Fruit fly (Drosophila melanogaster) whole organism, prepupa: ENCODE measurements around the gene CG5246.

Source experiments
- Blimp-1 ChIP-seq: fragments of 200-800 bp; sonication (Bioruptor generic); optimal IDR thresholded peaks from 3 replicates; lab custom pipeline; 2017; ENCODE audit warnings: missing biosample characterization, missing genetic modification characterization, mild to moderate bottlenecking, moderate library complexity, missing genetic modification reagents
- CG10631 ChIP-seq: fragments of 200-800 bp; sonication (Bioruptor generic); optimal IDR thresholded peaks from 2 replicates; lab custom pipeline; 2016; ENCODE audit warnings: missing biosample characterization, missing genetic modification characterization
- CG10669 ChIP-seq: fragments of 200-800 bp; sonication (Bioruptor generic); optimal IDR thresholded peaks from 3 replicates; lab custom pipeline; 2018; ENCODE audit warnings: missing biosample characterization, mild to moderate bottlenecking, missing genetic modification characterization, moderate library complexity
- CG11294 ChIP-seq: fragments of 200-800 bp; sonication (Bioruptor generic); IDR thresholded peaks from 2 replicates; pipeline ENCODE4 v1.3.6; 2022; ENCODE audit warnings: missing biosample characterization, missing genetic modification characterization
- CG11762 ChIP-seq: fragments of 200-800 bp; sonication (Bioruptor generic); optimal IDR thresholded peaks from 3 replicates; lab custom pipeline; 2016; ENCODE audit warnings: missing biosample characterization, missing genetic modification characterization; ENCODE audit not compliant: insufficient read depth
- CG15336 ChIP-seq: fragments of 200-800 bp; sonication (Bioruptor generic); IDR thresholded peaks from 2 replicates; pipeline ENCODE4 v1.3.6; 2022; ENCODE audit warnings: missing biosample characterization, missing genetic modification characterization
- CG1621 ChIP-seq: fragments of 200-800 bp; sonication (Bioruptor generic); optimal IDR thresholded peaks from 3 replicates; lab custom pipeline; 2018; ENCODE audit warnings: missing biosample characterization, mild to moderate bottlenecking, missing genetic modification characterization
- CG16779 ChIP-seq: fragments of 200-800 bp; sonication (Bioruptor generic); optimal IDR thresholded peaks from 3 replicates; lab custom pipeline; 2017; ENCODE audit warnings: missing biosample characterization, mild to moderate bottlenecking, missing genetic modification characterization
- CG31627 ChIP-seq: fragments of 200-800 bp; sonication (Bioruptor generic); optimal IDR thresholded peaks from 3 replicates; lab custom pipeline; 2016; ENCODE audit warnings: missing biosample characterization, missing genetic modification characterization
- CG32006 ChIP-seq: fragments of 200-800 bp; sonication (Bioruptor generic); optimal IDR thresholded peaks from 3 replicates; lab custom pipeline; 2017; ENCODE audit warnings: missing biosample characterization, mild to moderate bottlenecking, missing genetic modification characterization
- CG34406 ChIP-seq: fragments of 200-800 bp; sonication (Bioruptor generic); optimal IDR thresholded peaks from 3 replicates; lab custom pipeline; 2016; ENCODE audit warnings: missing biosample characterization, missing genetic modification characterization
- CG4318 ChIP-seq: fragments of 200-800 bp; sonication (Bioruptor generic); optimal IDR thresholded peaks from 3 replicates; lab custom pipeline; 2017; ENCODE audit warnings: missing biosample characterization, mild to moderate bottlenecking, missing genetic modification characterization
- CG6163 ChIP-seq: fragments of 200-800 bp; sonication (Bioruptor generic); IDR thresholded peaks from 3 replicates; pipeline ENCODE4 v1.3.6; 2022; ENCODE audit warnings: missing biosample characterization, missing genetic modification characterization
- CG6792 ChIP-seq: fragments of 200-800 bp; sonication (Bioruptor generic); optimal IDR thresholded peaks from 3 replicates; lab custom pipeline; 2016; ENCODE audit warnings: missing biosample characterization, missing genetic modification characterization
- CG6808 ChIP-seq: fragments of 200-800 bp; sonication (Bioruptor generic); optimal IDR thresholded peaks from 3 replicates; lab custom pipeline; 2017; ENCODE audit warnings: missing biosample characterization, missing genetic modification characterization, mild to moderate bottlenecking, moderate library complexity, missing genetic modification reagents
- CG6854 ChIP-seq: fragments of 200-800 bp; sonication (Bioruptor generic); optimal IDR thresholded peaks from 2 replicates; lab custom pipeline; 2017; ENCODE audit warnings: missing biosample characterization, mild to moderate bottlenecking, missing genetic modification characterization
- CG8119 ChIP-seq: fragments of 200-800 bp; sonication (Bioruptor generic); IDR thresholded peaks from 3 replicates; pipeline ENCODE4 v1.3.6; 2022; ENCODE audit warnings: missing biosample characterization, missing genetic modification characterization
- CG8319 ChIP-seq: fragments of 200-800 bp; sonication (Bioruptor generic); optimal IDR thresholded peaks from 3 replicates; lab custom pipeline; 2016; ENCODE audit warnings: missing biosample characterization, missing genetic modification characterization
- CG9139 ChIP-seq: fragments of 200-800 bp; sonication (Bioruptor generic); optimal IDR thresholded peaks from 3 replicates; lab custom pipeline; 2017; ENCODE audit warnings: missing biosample characterization, mild to moderate bottlenecking, missing genetic modification characterization
- Eip78C ChIP-seq: fragments of 200-800 bp; sonication (Bioruptor generic); peaks from one replicate; lab custom pipeline; 2016; ENCODE audit warnings: missing biosample characterization, missing genetic modification characterization
- Eip93F ChIP-seq: fragments of 200-800 bp; sonication (Bioruptor generic); optimal IDR thresholded peaks from 2 replicates; lab custom pipeline; 2016; ENCODE audit warnings: missing biosample characterization, mild to moderate bottlenecking, missing genetic modification characterization
- Ets96B ChIP-seq: fragments of 200-800 bp; optimal IDR thresholded peaks from 2 replicates; lab custom pipeline; 2019; ENCODE audit warnings: missing biosample characterization, mild to moderate bottlenecking, missing genetic modification characterization, moderate library complexity
- Gug ChIP-seq: fragments of 200-800 bp; sonication (Bioruptor generic); IDR thresholded peaks from 2 replicates; pipeline ENCODE4 v1.3.6; 2022; ENCODE audit warnings: missing biosample characterization, missing genetic modification characterization
- Hr39 ChIP-seq: fragments of 200-800 bp; sonication (Bioruptor generic); optimal IDR thresholded peaks from 2 replicates; lab custom pipeline; 2016; ENCODE audit warnings: missing biosample characterization, missing genetic modification characterization
- Hr4 ChIP-seq: fragments of 200-800 bp; sonication (Bioruptor generic); optimal IDR thresholded peaks from 3 replicates; lab custom pipeline; 2016; ENCODE audit warnings: missing biosample characterization, missing genetic modification characterization
- Met ChIP-seq: fragments of 200-800 bp; sonication (Bioruptor generic); optimal IDR thresholded peaks from 3 replicates; lab custom pipeline; 2016; ENCODE audit warnings: missing biosample characterization, missing genetic modification characterization
- OdsH ChIP-seq: fragments of 200-800 bp; sonication (Bioruptor generic); optimal IDR thresholded peaks from 3 replicates; lab custom pipeline; 2016; ENCODE audit warnings: missing biosample characterization, missing genetic modification characterization
- Smox ChIP-seq: fragments of 200-800 bp; sonication (Bioruptor generic); optimal IDR thresholded peaks from 3 replicates; lab custom pipeline; 2016; ENCODE audit warnings: missing biosample characterization, missing genetic modification characterization
- Sox102F ChIP-seq: fragments of 200-800 bp; sonication (Bioruptor generic); optimal IDR thresholded peaks from 2 replicates; lab custom pipeline; 2016; ENCODE audit warnings: missing biosample characterization, mild to moderate bottlenecking, missing genetic modification characterization
- Sox14 ChIP-seq: fragments of 200-800 bp; sonication (Bioruptor generic); optimal IDR thresholded peaks from 3 replicates; lab custom pipeline; 2016; ENCODE audit warnings: missing biosample characterization, missing genetic modification characterization
- achi ChIP-seq: fragments of 200-800 bp; sonication (Bioruptor generic); optimal IDR thresholded peaks from 3 replicates; lab custom pipeline; 2016; ENCODE audit warnings: missing biosample characterization, missing genetic modification characterization
- acj6 ChIP-seq: fragments of 200-800 bp; sonication (Bioruptor generic); optimal IDR thresholded peaks from 3 replicates; lab custom pipeline; 2016; ENCODE audit warnings: missing biosample characterization, missing genetic modification characterization
- cyc ChIP-seq: fragments of 200-800 bp; sonication (Bioruptor generic); optimal IDR thresholded peaks from 3 replicates; lab custom pipeline; 2016; ENCODE audit warnings: missing biosample characterization, missing genetic modification characterization
- dac ChIP-seq: fragments of 200-800 bp; sonication (Bioruptor generic); optimal IDR thresholded peaks from 2 replicates; lab custom pipeline; 2017; ENCODE audit warnings: missing biosample characterization, mild to moderate bottlenecking, missing genetic modification characterization
- esn ChIP-seq: fragments of 200-800 bp; sonication (Bioruptor generic); optimal IDR thresholded peaks from 2 replicates; lab custom pipeline; 2016; ENCODE audit warnings: missing biosample characterization, mild to moderate bottlenecking, missing genetic modification characterization, moderate library complexity
- fd85E ChIP-seq: fragments of 200-800 bp; sonication (Bioruptor generic); optimal IDR thresholded peaks from 3 replicates; lab custom pipeline; 2016; ENCODE audit warnings: missing biosample characterization, missing genetic modification characterization
- fkh ChIP-seq: fragments of 200-800 bp; sonication (Bioruptor generic); optimal IDR thresholded peaks from 3 replicates; lab custom pipeline; 2017; ENCODE audit warnings: missing biosample characterization, mild to moderate bottlenecking, missing genetic modification characterization, moderate library complexity
- lz ChIP-seq: fragments of 200-800 bp; sonication (Bioruptor generic); optimal IDR thresholded peaks from 3 replicates; lab custom pipeline; 2016; ENCODE audit warnings: missing biosample characterization, missing genetic modification characterization
- net ChIP-seq: fragments of 200-800 bp; sonication (Bioruptor generic); optimal IDR thresholded peaks from 3 replicates; lab custom pipeline; 2016; ENCODE audit warnings: missing biosample characterization, missing genetic modification characterization
- salr ChIP-seq, 2 experiments: fragments of 200-800 bp; sonication (Bioruptor generic); optimal IDR thresholded peaks; 3 replicates each; lab custom pipeline; 2016 to 2018; ENCODE audit warnings: missing biosample characterization in 2 of 2, missing genetic modification characterization in 2 of 2, mild to moderate bottlenecking in 1 of 2
- spab ChIP-seq: fragments of 200-800 bp; sonication (Bioruptor generic); optimal IDR thresholded peaks from 2 replicates; lab custom pipeline; 2017; ENCODE audit warnings: missing biosample characterization, mild to moderate bottlenecking, missing genetic modification characterization, missing genetic modification reagents
- ss ChIP-seq, 2 experiments: fragments of 200-800 bp; sonication (Bioruptor generic); optimal IDR thresholded peaks; 2 replicates in 1 of 2; 3 replicates in 1 of 2; lab custom pipeline; 2017 to 2018; ENCODE audit warnings: mild to moderate bottlenecking in 2 of 2, missing biosample characterization in 2 of 2, missing genetic modification characterization in 2 of 2, moderate library complexity in 1 of 2
- svp ChIP-seq: fragments of 200-800 bp; sonication (Bioruptor generic); peaks from one replicate; lab custom pipeline; 2016; ENCODE audit warnings: missing biosample characterization, missing genetic modification characterization
- vri ChIP-seq: fragments of 200-800 bp; sonication (Bioruptor generic); optimal IDR thresholded peaks from 3 replicates; lab custom pipeline; 2016; ENCODE audit warnings: missing biosample characterization, mild to moderate bottlenecking, missing genetic modification characterization

The CG5246 gene

dm6 chr3R:17115668-17116067, 20.2 kb upstream of the CG5246 start:
- TF ChIP-seq vri (GFP tag; lab: Kevin White, UChicago) (peak; percentile 31), acj6 (GFP tag; lab: Kevin White, UChicago) (no peak), CG11762 (GFP tag; lab: Kevin White, UChicago) (no peak), fkh (GFP tag; lab: Kevin White, UChicago) (peak; percentile 95), esn (no peak), salr (GFP tag; optimal IDR thresholded peaks at IDR 0.05; lab: Kevin White, UChicago) (no peak), Hr4 (GFP tag; lab: Kevin White, UChicago) (no peak)

- TF ChIP-seq Met (GFP tag; lab: Kevin White, UChicago) = peak; percentile 35
- no peak for TF ChIP-seq CG32006 (GFP tag; lab: Kevin White, UChicago)
- no peak for TF ChIP-seq Ets96B
- no peak for TF ChIP-seq achi (GFP tag; lab: Kevin White, UChicago)
- TF ChIP-seq vri (GFP tag; lab: Kevin White, UChicago) = peak; percentile 40
- no peak for TF ChIP-seq cyc (GFP tag; lab: Kevin White, UChicago)
- no peak for TF ChIP-seq fd85E
- no peak for TF ChIP-seq CG11294 (GFP tag; lab: Robert Waterston, UW)
- peak; percentile 55 for TF ChIP-seq Eip78C (GFP tag; lab: Kevin White, UChicago)
- no peak for TF ChIP-seq Blimp-1
- no peak for TF ChIP-seq CG6808 (GFP tag; lab: Kevin White, UChicago)
- no peak for TF ChIP-seq dac (GFP tag; lab: Kevin White, UChicago)
- peak; percentile 14 for TF ChIP-seq esn
Observed at dm6 chr3R:17116231-17116630, 19.7 kb upstream of the CG5246 start.

dm6 chr3R:17117607-17118327, 18.1 kb upstream of the CG5246 start:
- TF ChIP-seq Hr39 (GFP tag; lab: Kevin White, UChicago) (peak; percentile 69), vri (GFP tag; lab: Kevin White, UChicago) (peak; percentile 62), esn (peak; percentile 83), Ets96B (peak; percentile 59), CG15336 (GFP tag; lab: Robert Waterston, UW) (no peak), dac (GFP tag; lab: Kevin White, UChicago) (no peak), achi (GFP tag; lab: Kevin White, UChicago) (peak; percentile 58), CG6854 (GFP tag; lab: Kevin White, UChicago) (peak; percentile 14), CG4318 (GFP tag; lab: Kevin White, UChicago) (peak; percentile 44), CG16779 (no peak), CG10631 (GFP tag; lab: Kevin White, UChicago) (peak; percentile 43), spab (GFP tag; lab: Kevin White, UChicago) (peak; percentile 61), OdsH (peak; percentile 58), CG32006 (GFP tag; lab: Kevin White, UChicago) (peak; percentile 63), Sox14 (peak; percentile 75), Sox102F (GFP tag; lab: Kevin White, UChicago) (peak; percentile 77), Smox (peak; percentile 20), CG1621 (tag; lab: Kevin White, UChicago) (peak; percentile 10), CG8319 (GFP tag; lab: Kevin White, UChicago) (peak; percentile 33), CG34406 (GFP tag; lab: Kevin White, UChicago) (peak; percentile 54), salr (GFP tag; optimal IDR thresholded peaks at IDR 0.05; lab: Kevin White, UChicago) (peak; percentile 3 to 23), lz (GFP tag; lab: Kevin White, UChicago) (peak; percentile 68), Met (GFP tag; lab: Kevin White, UChicago) (peak; percentile 83), CG11294 (GFP tag; lab: Robert Waterston, UW) (no peak), ss (GFP tag; optimal IDR thresholded peaks at IDR 0.05; lab: Kevin White, UChicago) (peak; percentile 32 to 38), Gug (GFP tag; lab: Robert Waterston, UW) (no peak), CG31627 (GFP tag; lab: Kevin White, UChicago) (peak; percentile 75), Eip93F (GFP tag; lab: Kevin White, UChicago) (no peak), CG9139 (GFP tag; lab: Kevin White, UChicago) (peak; percentile 39), CG8119 (GFP tag; lab: Robert Waterston, UW) (no peak), cyc (GFP tag; lab: Kevin White, UChicago) (peak; percentile 57), net (peak; percentile 54), CG6163 (GFP tag; lab: Robert Waterston, UW) (0 out of 3 replicates have a peak, but pooled peaks have one; percentile 33), svp (peak; percentile 91), CG11762 (GFP tag; lab: Kevin White, UChicago) (no peak), fkh (GFP tag; lab: Kevin White, UChicago) (peak; percentile 50), CG6792 (peak; percentile 48), CG10669 (peak; percentile 52), fd85E (no peak)
